Fruit fly (Drosophila melanogaster) whole organism, adult: ENCODE data around the gene CG44261.
A peak's percentile ranks its signal among the peaks of the same experiment; 100 is the strongest.

ENCODE experiments used
- CG11617 ChIP-seq: fragments of 200-800 bp; sonication (Bioruptor generic); optimal IDR thresholded peaks from 2 replicates; lab custom pipeline; 2017; ENCODE audit warnings: mild to moderate bottlenecking, missing biosample characterization, missing genetic modification reagents, missing genetic modification characterization
- CG12768 ChIP-seq: fragments of 200-800 bp; sonication (Bioruptor generic); optimal IDR thresholded peaks from 2 replicates; lab custom pipeline; 2017; ENCODE audit warnings: missing biosample characterization, missing genetic modification characterization, mild to moderate bottlenecking, moderate library complexity, missing genetic modification reagents
- CG14711 ChIP-seq: fragments of 200-800 bp; sonication (Bioruptor generic); optimal IDR thresholded peaks from 2 replicates; lab custom pipeline; 2018; ENCODE audit warnings: missing biosample characterization, mild to moderate bottlenecking, missing genetic modification characterization, moderate library complexity
- CG1620 ChIP-seq: fragments of 200-800 bp; sonication (Bioruptor generic); optimal IDR thresholded peaks from 2 replicates; lab custom pipeline; 2016; ENCODE audit warnings: missing biosample characterization, missing genetic modification characterization
- CG33017 ChIP-seq: fragments of 200-800 bp; sonication (Bioruptor generic); optimal IDR thresholded peaks from 2 replicates; lab custom pipeline; 2018; ENCODE audit warnings: missing biosample characterization, mild to moderate bottlenecking, missing genetic modification characterization, moderate library complexity
- CG5204 ChIP-seq: fragments of 200-800 bp; sonication (Bioruptor generic); optimal IDR thresholded peaks from 2 replicates; lab custom pipeline; 2016; ENCODE audit warnings: missing biosample characterization, missing genetic modification characterization
- CG7045 ChIP-seq: fragments of 200-800 bp; sonication (Bioruptor generic); optimal IDR thresholded peaks from 2 replicates; lab custom pipeline; 2017; ENCODE audit warnings: missing biosample characterization, mild to moderate bottlenecking, missing genetic modification characterization
- CG7101 ChIP-seq: fragments of 200-800 bp; sonication (Bioruptor generic); optimal IDR thresholded peaks from 2 replicates; lab custom pipeline; 2018; ENCODE audit warnings: missing biosample characterization, mild to moderate bottlenecking, missing genetic modification characterization, moderate library complexity
- Clk ChIP-seq: fragments of 200-800 bp; sonication (Bioruptor generic); optimal IDR thresholded peaks from 2 replicates; lab custom pipeline; 2017; ENCODE audit warnings: missing biosample characterization, missing genetic modification characterization
- Crg-1 ChIP-seq: fragments of 200-800 bp; sonication (Bioruptor generic); optimal IDR thresholded peaks from 2 replicates; lab custom pipeline; 2016; ENCODE audit warnings: missing biosample characterization, missing genetic modification characterization
- Hr96 ChIP-seq: fragments of 200-800 bp; sonication (Bioruptor generic); optimal IDR thresholded peaks from 2 replicates; lab custom pipeline; 2016; ENCODE audit warnings: missing biosample characterization, missing genetic modification characterization
- Mnt ChIP-seq: fragments of 200-800 bp; sonication (Bioruptor generic); optimal IDR thresholded peaks from 2 replicates; lab custom pipeline; 2016; ENCODE audit warnings: missing biosample characterization, mild to moderate bottlenecking, missing genetic modification characterization
- bab1 ChIP-seq: fragments of 200-800 bp; sonication (Bioruptor generic); optimal IDR thresholded peaks from 3 replicates; lab custom pipeline; 2019; ENCODE audit warnings: missing biosample characterization, mild to moderate bottlenecking, missing genetic modification characterization, moderate library complexity
- cic ChIP-seq: fragments of 200-800 bp; sonication (Bioruptor generic); optimal IDR thresholded peaks from 2 replicates; lab custom pipeline; 2017; ENCODE audit warnings: missing biosample characterization, mild to moderate bottlenecking, missing genetic modification characterization, moderate library complexity
- cnc ChIP-seq, 2 experiments: fragments of >200 bp; optimal IDR thresholded peaks; 2 replicates each; lab custom pipeline; 2017
- kay ChIP-seq: fragments of 200-800 bp; sonication (Bioruptor generic); peaks from one replicate; lab custom pipeline; 2016; ENCODE audit warnings: missing biosample characterization, missing genetic modification characterization, borderline replicate concordance
- ovo ChIP-seq: fragments of 200-800 bp; sonication (Bioruptor generic); optimal IDR thresholded peaks from 2 replicates; lab custom pipeline; 2016; ENCODE audit warnings: missing biosample characterization, missing genetic modification characterization
- pad ChIP-seq: fragments of 200-800 bp; sonication (Bioruptor generic); optimal IDR thresholded peaks from 3 replicates; lab custom pipeline; 2017; ENCODE audit warnings: missing biosample characterization, missing genetic modification characterization, mild to moderate bottlenecking, moderate library complexity, missing genetic modification reagents
- tj ChIP-seq: fragments of 200-800 bp; sonication (Bioruptor generic); optimal IDR thresholded peaks from 3 replicates; lab custom pipeline; 2017; ENCODE audit warnings: missing biosample characterization, mild to moderate bottlenecking, missing genetic modification characterization, moderate library complexity
- toe ChIP-seq: fragments of 200-800 bp; sonication (Bioruptor generic); optimal IDR thresholded peaks from 2 replicates; lab custom pipeline; 2016; ENCODE audit warnings: missing biosample characterization, missing genetic modification characterization

CG44261 gene

DNA sequence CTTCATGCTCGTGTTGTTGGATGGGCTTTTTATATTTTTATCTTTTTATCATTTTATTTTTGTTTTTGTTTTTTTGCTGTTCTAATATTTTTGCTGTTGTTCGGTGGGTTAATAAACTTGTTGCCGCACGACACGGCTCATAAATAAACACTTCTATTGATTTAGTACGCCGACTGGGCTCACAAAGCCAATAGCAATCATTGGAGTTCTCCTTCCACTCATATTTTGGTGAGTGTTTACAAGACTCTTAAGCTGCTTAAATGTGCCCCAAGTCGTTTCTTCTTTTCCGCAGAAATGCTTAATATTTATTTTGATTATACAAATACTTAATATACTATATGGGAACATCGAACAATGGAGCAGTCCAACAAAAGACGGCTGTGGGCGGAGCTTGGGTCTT is 17.8 kb downstream of the CG44261 start:
- TF ChIP-seq kay (GFP tag; lab: Kevin White, UChicago): no peak
- TF ChIP-seq CG7101 (tag; lab: Kevin White, UChicago): no peak
- TF ChIP-seq Mnt (GFP tag; lab: Kevin White, UChicago): no peak
- no peak for TF ChIP-seq Clk
- no peak for TF ChIP-seq Hr96 (GFP tag; lab: Kevin White, UChicago)
- no peak for TF ChIP-seq Crg-1 (GFP tag; lab: Kevin White, UChicago)
- TF ChIP-seq CG1620 (GFP tag; lab: Kevin White, UChicago): no peak
- TF ChIP-seq cnc (optimal IDR thresholded peaks at IDR 0.05; lab: Kevin White, UChicago): no peak
- TF ChIP-seq cic (GFP tag; lab: Kevin White, UChicago): no peak
- no peak for TF ChIP-seq bab1 (GFP tag; lab: Kevin White, UChicago)
- TF ChIP-seq CG12768: no peak
- no peak for TF ChIP-seq CG11617 (GFP tag; lab: Kevin White, UChicago)
- no peak for TF ChIP-seq CG5204 (GFP tag; lab: Kevin White, UChicago)
- TF ChIP-seq tj (GFP tag; lab: Kevin White, UChicago): no peak
- TF ChIP-seq toe (GFP tag; lab: Kevin White, UChicago): no peak
- no peak for TF ChIP-seq CG14711 (tag; lab: Kevin White, UChicago)

DNA sequence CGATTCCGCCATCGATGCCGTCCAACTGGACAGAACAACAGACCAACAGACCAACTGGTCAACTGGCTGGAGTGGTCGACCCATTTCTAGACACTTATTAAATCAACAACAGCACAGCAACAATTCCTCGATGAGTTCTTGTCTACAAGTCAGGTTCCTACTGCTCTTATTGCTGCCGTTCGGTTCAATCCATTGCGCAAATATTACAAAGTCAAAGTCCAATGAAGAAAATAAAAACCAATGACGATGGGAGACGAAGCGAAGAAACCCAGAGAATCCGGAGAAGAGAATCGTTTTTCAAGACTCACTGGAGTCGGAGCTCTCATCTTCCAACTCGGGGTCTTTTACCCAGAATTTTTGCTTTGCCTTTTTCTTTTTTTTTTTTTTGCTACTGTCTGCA is 19.0 kb downstream of the CG44261 start:
- TF ChIP-seq tj (GFP tag; lab: Kevin White, UChicago) (peak; percentile 59), CG11617 (GFP tag; lab: Kevin White, UChicago) (no peak), cnc (optimal IDR thresholded peaks at IDR 0.05; lab: Kevin White, UChicago) (no peak), CG7045 (GFP tag; lab: Kevin White, UChicago) (no peak), CG33017 (tag; lab: Kevin White, UChicago) (no peak), toe (GFP tag; lab: Kevin White, UChicago) (no peak), CG12768 (no peak)

- no peak for TF ChIP-seq CG12768
- peak; percentile 50 for TF ChIP-seq kay (GFP tag; lab: Kevin White, UChicago)
Observed at dm6 chr3R:9388321-9388720, 19.6 kb downstream of the CG44261 start.

DNA sequence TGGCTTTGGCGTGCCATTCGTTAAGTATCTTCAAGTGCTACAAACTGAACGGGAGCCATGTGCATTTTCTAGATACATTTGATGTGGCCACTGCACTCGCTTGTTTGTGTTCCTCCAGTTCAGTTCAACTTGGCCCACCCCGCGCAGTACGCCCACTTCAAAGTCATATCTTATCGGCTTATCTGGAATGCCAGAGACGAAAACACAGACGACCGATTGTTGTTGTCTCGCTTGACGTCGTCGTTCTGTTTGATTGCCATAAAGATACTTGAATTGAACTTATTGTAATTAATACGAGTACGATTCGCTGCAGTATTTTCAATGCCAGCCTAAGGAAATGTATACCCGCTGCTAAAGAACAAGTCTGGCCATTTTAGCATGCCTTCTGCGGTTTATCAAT is 20.3 kb downstream of the CG44261 start:
- TF ChIP-seq kay (GFP tag; lab: Kevin White, UChicago) (no peak), cic (GFP tag; lab: Kevin White, UChicago) (peak; percentile 79), tj (GFP tag; lab: Kevin White, UChicago) (no peak), CG33017 (tag; lab: Kevin White, UChicago) (no peak), Mnt (GFP tag; lab: Kevin White, UChicago) (peak; percentile 46), toe (GFP tag; lab: Kevin White, UChicago) (no peak), CG11617 (GFP tag; lab: Kevin White, UChicago) (no peak), cnc (optimal IDR thresholded peaks at IDR 0.05; lab: Kevin White, UChicago) (no peak)

- no peak for TF ChIP-seq CG12768
- TF ChIP-seq Mnt (GFP tag; lab: Kevin White, UChicago): no peak
- no peak for TF ChIP-seq CG14711 (tag; lab: Kevin White, UChicago)
- no peak for TF ChIP-seq Hr96 (GFP tag; lab: Kevin White, UChicago)
- no peak for TF ChIP-seq Crg-1 (GFP tag; lab: Kevin White, UChicago)
- no peak for TF ChIP-seq CG11617 (GFP tag; lab: Kevin White, UChicago)
- no peak for TF ChIP-seq cnc (optimal IDR thresholded peaks at IDR 0.05; lab: Kevin White, UChicago)
- TF ChIP-seq toe (GFP tag; lab: Kevin White, UChicago): no peak
Observed at dm6 chr3R:9385987-9386386, 22.0 kb downstream of the CG44261 start.

dm6 chr3R:9380970-9381369 is 27.0 kb downstream of the CG44261 start:
- TF ChIP-seq bab1 (GFP tag; lab: Kevin White, UChicago) (no peak), Mnt (GFP tag; lab: Kevin White, UChicago) (no peak), Hr96 (GFP tag; lab: Kevin White, UChicago) (no peak), CG14711 (tag; lab: Kevin White, UChicago) (no peak), CG7101 (tag; lab: Kevin White, UChicago) (no peak), CG33017 (tag; lab: Kevin White, UChicago) (no peak), CG5204 (GFP tag; lab: Kevin White, UChicago) (no peak), cnc (optimal IDR thresholded peaks at IDR 0.05; lab: Kevin White, UChicago) (no peak), CG1620 (GFP tag; lab: Kevin White, UChicago) (no peak), tj (GFP tag; lab: Kevin White, UChicago) (no peak), ovo (GFP tag; lab: Kevin White, UChicago) (no peak), pad (GFP tag; lab: Kevin White, UChicago) (no peak)

DNA sequence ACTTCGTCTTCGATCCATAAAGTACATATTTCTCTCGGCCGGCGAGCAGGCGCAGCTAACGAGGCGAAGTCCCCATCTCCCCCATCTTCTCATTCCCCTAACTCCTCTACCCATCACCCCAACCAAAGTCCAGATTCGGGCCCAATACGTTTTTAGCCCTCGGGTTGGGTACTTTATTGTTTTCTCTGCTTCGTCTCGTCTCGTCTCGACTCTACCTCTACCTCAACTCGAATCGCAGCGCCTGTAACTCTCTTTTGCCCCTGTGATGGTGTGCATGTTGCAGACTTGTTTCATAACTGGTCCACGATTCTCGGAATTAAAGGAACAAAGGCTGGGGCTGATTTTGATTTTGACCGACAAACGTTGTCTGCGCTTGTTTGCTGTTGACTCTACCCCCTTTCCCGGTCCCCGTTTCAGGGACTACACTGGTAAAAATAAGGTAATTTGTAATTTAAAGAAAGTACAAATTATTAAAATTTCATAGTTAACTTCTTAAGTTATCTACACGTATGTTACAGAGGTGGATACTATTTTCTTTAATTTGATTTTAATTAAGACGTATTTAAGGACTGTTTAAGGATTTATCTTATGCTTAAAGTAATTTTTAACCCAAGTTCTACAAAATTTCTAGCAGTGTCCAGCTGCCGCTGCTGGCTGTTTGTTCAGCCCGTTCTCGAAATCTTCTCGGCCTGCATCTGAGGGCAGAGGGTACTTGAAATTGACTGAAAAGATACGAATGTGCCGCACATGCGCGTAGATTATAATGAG is 29.1 kb downstream of the CG44261 start:
- TF ChIP-seq CG5204 (GFP tag; lab: Kevin White, UChicago): no peak
